Worm (Caenorhabditis elegans) whole organism, L1 larva: ENCODE measurements around the gene ZC518.8.
A peak's percentile ranks its signal among the peaks of the same experiment; 100 is the strongest.

ENCODE experiments used
- C34B4.2 ChIP-seq: sonication (generic microtip); optimal IDR thresholded peaks from 2 replicates; lab custom pipeline; 2017; ENCODE audit warnings: mild to moderate bottlenecking, missing genetic modification characterization, missing compliant biosample characterization
- F16B12.6 ChIP-seq: fragments of 150-350 bp; optimal IDR thresholded peaks from 2 replicates; lab custom pipeline; 2014; ENCODE audit warnings: missing biosample characterization, missing genetic modification characterization
- alr-1 ChIP-seq: fragments of 200-800 bp; sonication (Bioruptor generic); optimal IDR thresholded peaks from 2 replicates; lab custom pipeline; 2018; ENCODE audit warnings: borderline replicate concordance, mild to moderate bottlenecking, missing genetic modification characterization, missing compliant biosample characterization
- aly-2 ChIP-seq: fragments of 150-350 bp; optimal IDR thresholded peaks from 2 replicates; lab custom pipeline; 2014; ENCODE audit warnings: missing biosample characterization, missing genetic modification characterization
- blmp-1 ChIP-seq: fragments of 150-350 bp; optimal IDR thresholded peaks from 2 replicates; lab custom pipeline; 2014; ENCODE audit warnings: missing biosample characterization, missing genetic modification characterization
- ceh-88 ChIP-seq: fragments of 200-800 bp; sonication (Bioruptor generic); IDR thresholded peaks from 2 replicates; pipeline ENCODE4 v1.3.6; 2022; ENCODE audit warnings: missing genetic modification characterization, missing compliant biosample characterization
- dpl-1 ChIP-seq, 3 experiments: fragments of 150-350 bp in 2 of 3; sonication (generic microtip) in 1 of 3; optimal IDR thresholded peaks; 2 replicates each; lab custom pipeline; 2014 to 2017; ENCODE audit warnings: missing biosample characterization in 3 of 3, missing genetic modification characterization in 3 of 3, missing genetic modification reagents in 3 of 3
- efl-3 ChIP-seq: fragments of 200-800 bp; sonication (Bioruptor generic); optimal IDR thresholded peaks from 2 replicates; lab custom pipeline; 2018; ENCODE audit warnings: mild to moderate bottlenecking, missing genetic modification characterization, missing compliant biosample characterization
- egl-13 ChIP-seq: sonication (generic microtip); optimal IDR thresholded peaks from 2 replicates; lab custom pipeline; 2016; ENCODE audit warnings: missing genotype, missing genetic modification reagents, missing genetic modification characterization, missing compliant biosample characterization
- elt-2 ChIP-seq: sonication (generic microtip); optimal IDR thresholded peaks from 2 replicates; lab custom pipeline; 2016; ENCODE audit warnings: missing genetic modification characterization, mild to moderate bottlenecking, inconsistent platforms, missing compliant biosample characterization, missing genetic modification reagents
- elt-3 ChIP-seq, 6 experiments: fragments of 150-350 bp in 1 of 6; sonication (generic microtip); optimal IDR thresholded peaks; 2 replicates each; lab custom pipeline; 2017 to 2018; ENCODE audit warnings: missing biosample characterization in 6 of 6, missing genetic modification characterization in 6 of 6, inconsistent platforms in 1 of 6
- ets-5 ChIP-seq: fragments of 200-800 bp; sonication (Bioruptor generic); IDR thresholded peaks from 2 replicates; pipeline ENCODE4 v1.3.6; 2022; ENCODE audit warnings: missing genetic modification characterization, missing compliant biosample characterization
- fkh-10 ChIP-seq: sonication (generic microtip); optimal IDR thresholded peaks from 2 replicates; lab custom pipeline; 2017; ENCODE audit warnings: missing biosample characterization, missing genetic modification reagents, missing genetic modification characterization
- fkh-4 ChIP-seq: sonication (generic microtip); optimal IDR thresholded peaks from 2 replicates; lab custom pipeline; 2016; ENCODE audit warnings: missing compliant biosample characterization, missing genetic modification characterization, borderline replicate concordance
- fos-1 ChIP-seq: fragments of 150-350 bp; optimal IDR thresholded peaks from 2 replicates; lab custom pipeline; 2014; ENCODE audit warnings: missing biosample characterization, missing genetic modification characterization
- hpl-2 ChIP-seq: fragments of 150-350 bp; optimal IDR thresholded peaks from 2 replicates; lab custom pipeline; 2014; ENCODE audit warnings: missing biosample characterization, missing genetic modification reagents, missing genetic modification characterization
- irx-1 ChIP-seq: sonication (generic microtip); optimal IDR thresholded peaks from 2 replicates; lab custom pipeline; 2016; ENCODE audit warnings: missing genetic modification characterization, missing compliant biosample characterization
- isw-1 ChIP-seq: fragments of 200-800 bp; sonication (Bioruptor generic); IDR thresholded peaks from 2 replicates; pipeline ENCODE4 v1.3.6; 2022; ENCODE audit warnings: missing genetic modification characterization, missing compliant biosample characterization
- lin-13 ChIP-seq: fragments of 150-350 bp; optimal IDR thresholded peaks from 2 replicates; lab custom pipeline; 2014; ENCODE audit warnings: missing biosample characterization, missing genetic modification reagents, missing genetic modification characterization
- lin-14 ChIP-seq: fragments of 200-800 bp; sonication (Bioruptor generic); optimal IDR thresholded peaks from 2 replicates; lab custom pipeline; 2018; ENCODE audit warnings: mild to moderate bottlenecking, missing genetic modification characterization, moderate library complexity, missing compliant biosample characterization
- lin-15B ChIP-seq: fragments of 150-350 bp; sonication (generic microtip); optimal IDR thresholded peaks from 3 replicates; lab custom pipeline; 2014; ENCODE audit warnings: missing biosample characterization, missing genetic modification characterization
- lin-35 ChIP-seq, 2 experiments: fragments of 150-350 bp; optimal IDR thresholded peaks; 2 replicates each; lab custom pipeline; 2014; ENCODE audit warnings: missing biosample characterization in 2 of 2, missing genetic modification characterization in 2 of 2, missing genetic modification reagents in 2 of 2
- lin-39 ChIP-seq: fragments of 150-350 bp; optimal IDR thresholded peaks from 2 replicates; lab custom pipeline; 2014; ENCODE audit warnings: missing biosample characterization, missing genetic modification reagents, missing genetic modification characterization
- lsy-2 ChIP-seq, 2 experiments: fragments of 150-350 bp; optimal IDR thresholded peaks; 2 replicates each; lab custom pipeline; 2014; ENCODE audit warnings: missing biosample characterization in 2 of 2, missing genetic modification characterization in 2 of 2
- mab-9 ChIP-seq: fragments of 200-800 bp; sonication (Bioruptor generic); IDR thresholded peaks from 2 replicates; pipeline ENCODE4 v1.3.6; 2022; ENCODE audit warnings: missing genetic modification reagents, missing genetic modification characterization, missing compliant biosample characterization
- mdl-1 ChIP-seq, 2 experiments: fragments of 150-350 bp; optimal IDR thresholded peaks; 2 replicates each; lab custom pipeline; 2014 to 2017; ENCODE audit warnings: missing biosample characterization in 2 of 2, missing genetic modification characterization in 2 of 2, inconsistent platforms in 1 of 2
- mep-1 ChIP-seq: fragments of 150-350 bp; optimal IDR thresholded peaks from 2 replicates; lab custom pipeline; 2014; ENCODE audit warnings: missing biosample characterization, missing genetic modification characterization
- nhr-11 ChIP-seq: fragments of 150-350 bp; optimal IDR thresholded peaks from 2 replicates; lab custom pipeline; 2014; ENCODE audit warnings: missing biosample characterization, missing genetic modification characterization
- nhr-12 ChIP-seq: sonication (generic microtip); optimal IDR thresholded peaks from 2 replicates; lab custom pipeline; 2017; ENCODE audit warnings: missing biosample characterization, missing genetic modification characterization
- nhr-19 ChIP-seq: fragments of 200-800 bp; sonication (Bioruptor generic); conservative IDR thresholded peaks from 2 replicates; pipeline ENCODE4 v1.3.6; 2022; ENCODE audit warnings: missing genetic modification characterization, missing compliant biosample characterization
- nhr-20 ChIP-seq: sonication (generic microtip); optimal IDR thresholded peaks from 2 replicates; lab custom pipeline; 2016; ENCODE audit warnings: mild to moderate bottlenecking, missing genetic modification characterization, missing compliant biosample characterization
- nhr-28 ChIP-seq: fragments of 150-350 bp; optimal IDR thresholded peaks from 2 replicates; lab custom pipeline; 2014; ENCODE audit warnings: missing biosample characterization, missing genetic modification characterization
- nhr-76 ChIP-seq: sonication (generic microtip); optimal IDR thresholded peaks from 2 replicates; lab custom pipeline; 2017; ENCODE audit warnings: missing biosample characterization, missing genetic modification characterization
- nhr-77 ChIP-seq: fragments of 150-350 bp; optimal IDR thresholded peaks from 2 replicates; lab custom pipeline; 2014; ENCODE audit warnings: missing biosample characterization, missing genetic modification characterization
- nhr-85 ChIP-seq: sonication (generic microtip); peaks from one replicate; lab custom pipeline; 2016; ENCODE audit warnings: missing genetic modification characterization, inconsistent platforms, missing compliant biosample characterization
- nhr-90 ChIP-seq: sonication (generic microtip); optimal IDR thresholded peaks from 2 replicates; lab custom pipeline; 2016; ENCODE audit warnings: mild to moderate bottlenecking, missing genetic modification characterization, missing compliant biosample characterization; ENCODE audit not compliant: poor library complexity
- pag-3 ChIP-seq: sonication (generic microtip); optimal IDR thresholded peaks from 2 replicates; lab custom pipeline; 2017; ENCODE audit warnings: missing genetic modification characterization, mild to moderate bottlenecking, missing compliant biosample characterization, antibody characterized with exemption, borderline replicate concordance; ENCODE audit not compliant: insufficient read depth
- pax-3 ChIP-seq: fragments of 200-800 bp; sonication (Bioruptor generic); optimal IDR thresholded peaks from 2 replicates; lab custom pipeline; 2018; ENCODE audit warnings: mild to moderate bottlenecking, missing genetic modification characterization, moderate library complexity, missing compliant biosample characterization
- skn-1 ChIP-seq: fragments of 150-350 bp; optimal IDR thresholded peaks from 2 replicates; lab custom pipeline; 2014; ENCODE audit warnings: missing biosample characterization, missing genetic modification characterization
- snu-23 ChIP-seq: sonication (generic microtip); optimal IDR thresholded peaks from 2 replicates; lab custom pipeline; 2016; ENCODE audit warnings: missing genetic modification characterization, missing compliant biosample characterization
- sox-4 ChIP-seq: sonication (generic microtip); optimal IDR thresholded peaks from 2 replicates; lab custom pipeline; 2016; ENCODE audit warnings: missing genetic modification characterization, missing compliant biosample characterization
- sup-37 ChIP-seq: fragments of 200-800 bp; sonication (Bioruptor generic); optimal IDR thresholded peaks from 2 replicates; lab custom pipeline; 2018; ENCODE audit warnings: mild to moderate bottlenecking, missing genetic modification characterization, missing compliant biosample characterization
- swsn-7 ChIP-seq: sonication (generic microtip); optimal IDR thresholded peaks from 2 replicates; lab custom pipeline; 2016; ENCODE audit warnings: missing genetic modification characterization, missing compliant biosample characterization
- tbx-2 ChIP-seq: sonication (generic microtip); optimal IDR thresholded peaks from 2 replicates; lab custom pipeline; 2016; ENCODE audit warnings: missing genetic modification characterization, missing compliant biosample characterization
- tlp-1 ChIP-seq: fragments of 150-350 bp; optimal IDR thresholded peaks from 2 replicates; lab custom pipeline; 2014; ENCODE audit warnings: missing biosample characterization, missing genetic modification characterization
- unc-130 ChIP-seq: fragments of 150-350 bp; optimal IDR thresholded peaks from 2 replicates; lab custom pipeline; 2017; ENCODE audit warnings: missing biosample characterization, missing genetic modification characterization, inconsistent platforms
- unc-30 ChIP-seq: sonication (generic microtip); optimal IDR thresholded peaks from 2 replicates; lab custom pipeline; 2017; ENCODE audit warnings: missing biosample characterization, missing genetic modification characterization
- unc-62 ChIP-seq: fragments of 150-350 bp; optimal IDR thresholded peaks from 2 replicates; lab custom pipeline; 2014; ENCODE audit warnings: missing biosample characterization, missing genetic modification reagents, missing genetic modification characterization
- unc-98 ChIP-seq: fragments of 200-800 bp; sonication (Bioruptor generic); IDR thresholded peaks from 2 replicates; pipeline ENCODE4 v1.3.6; 2022; ENCODE audit warnings: missing genetic modification characterization, missing compliant biosample characterization
- vab-15 ChIP-seq: sonication (generic microtip); optimal IDR thresholded peaks from 2 replicates; lab custom pipeline; 2017; ENCODE audit warnings: missing genotype, mild to moderate bottlenecking, missing genetic modification characterization, missing compliant biosample characterization
- xbp-1 ChIP-seq: sonication (generic microtip); optimal IDR thresholded peaks from 2 replicates; lab custom pipeline; 2016; ENCODE audit warnings: missing genetic modification characterization, missing compliant biosample characterization
- zip-4 ChIP-seq: fragments of 200-800 bp; sonication (Bioruptor generic); optimal IDR thresholded peaks from 2 replicates; lab custom pipeline; 2018; ENCODE audit warnings: mild to moderate bottlenecking, missing genetic modification characterization, moderate library complexity, missing compliant biosample characterization
- ztf-11 ChIP-seq, 2 experiments: sonication (generic microtip); optimal IDR thresholded peaks; 2 replicates each; lab custom pipeline; 2016 to 2017; ENCODE audit warnings: missing genetic modification characterization in 2 of 2, missing biosample characterization in 1 of 2, missing compliant biosample characterization in 1 of 2

Gene ZC518.8

DNA sequence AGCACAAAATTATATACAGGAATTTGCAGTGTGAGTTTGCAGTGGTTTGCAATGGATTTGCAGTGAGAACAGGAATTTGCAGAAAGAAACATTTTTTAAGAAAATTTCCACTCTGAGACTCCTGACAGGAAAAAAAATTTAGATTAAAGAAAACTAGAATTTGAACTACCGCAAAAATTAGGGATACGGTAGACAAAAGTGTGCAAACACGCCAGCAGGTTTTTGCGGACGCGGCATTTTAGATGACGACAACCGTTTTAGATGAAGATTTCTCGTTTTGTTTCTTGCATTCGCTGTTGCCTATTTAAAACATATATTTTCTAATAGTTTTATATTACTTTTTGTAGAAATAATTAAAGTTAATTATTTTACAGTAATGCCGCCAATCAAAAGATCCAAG lies 10.2 kb upstream of the ZC518.8 start, which contains the start of gene wdr-46 (continued):
- TF ChIP-seq nhr-77 (tag; lab: Kevin White, UChicago) (peak; percentile 60), nhr-76 (tag; lab: Kevin White, UChicago) (no peak), ceh-88 (GFP tag; lab: Robert Waterston, UW) (peak; percentile 63), lin-13 (GFP tag; lab: Kevin White, UChicago) (peak; percentile 68), alr-1 (tag; lab: Kevin White, UChicago) (no peak), fkh-10 (GFP tag; lab: Kevin White, UChicago) (peak; percentile 48), pax-3 (tag; lab: Kevin White, UChicago) (peak; percentile 59), swsn-7 (peak; percentile 87), vab-15 (tag; lab: Kevin White, UChicago) (peak; percentile 15), xbp-1 (peak; percentile 89), dpl-1 (GFP tag; optimal IDR thresholded peaks at IDR 0.05; lab: Kevin White, UChicago) (peak; percentile 98 to 99 (median 99)), unc-98 (GFP tag; lab: Robert Waterston, UW) (peak; percentile 11; the same call in 1 of the 2 replicates), skn-1 (tag; lab: Kevin White, UChicago) (peak; percentile 88), irx-1 (peak; percentile 63), aly-2 (tag; lab: Kevin White, UChicago) (peak; percentile 72), lin-15B (tag; lab: Kevin White, UChicago) (peak; percentile 71), lin-14 (peak; percentile 82), ztf-11 (tag; optimal IDR thresholded peaks at IDR 0.05; lab: Kevin White, UChicago) (peak in 1 of 2 experiments; percentile 68), unc-130 (tag; lab: Kevin White, UChicago) (peak; percentile 93), nhr-85 (tag; lab: Kevin White, UChicago) (peak; percentile 92), fkh-4 (tag; lab: Kevin White, UChicago) (peak; percentile 42), nhr-11 (tag; lab: Kevin White, UChicago) (peak; percentile 59), unc-62 (GFP tag; lab: Kevin White, UChicago) (no peak), efl-3 (GFP tag; lab: Kevin White, UChicago) (peak; percentile 18), C34B4.2 (tag; lab: Kevin White, UChicago) (no peak), hpl-2 (GFP tag; lab: Kevin White, UChicago) (no peak), nhr-19 (GFP tag; lab: Robert Waterston, UW) (peak; percentile 88), nhr-28 (no peak), sup-37 (GFP tag; lab: Kevin White, UChicago) (peak; percentile 38), unc-30 (tag; lab: Kevin White, UChicago) (no peak), tbx-2 (tag; lab: Kevin White, UChicago) (peak; percentile 89), snu-23 (GFP tag; lab: Kevin White, UChicago) (peak; percentile 91), egl-13 (peak; percentile 78), pag-3 (tag; lab: Kevin White, UChicago) (no peak), blmp-1 (tag; lab: Kevin White, UChicago) (no peak), isw-1 (peak; percentile 88), ets-5 (GFP tag; lab: Robert Waterston, UW) (no peak), lin-39 (peak; percentile 83), elt-2 (tag; lab: Kevin White, UChicago) (no peak), nhr-90 (tag; lab: Kevin White, UChicago) (peak; percentile 88), mep-1 (tag; lab: Kevin White, UChicago) (peak; percentile 93), fos-1 (peak; percentile 84), lsy-2 (tag; optimal IDR thresholded peaks at IDR 0.05; lab: Kevin White, UChicago) (peak; percentile 100), lin-35 (GFP tag; optimal IDR thresholded peaks at IDR 0.05; lab: Kevin White, UChicago) (peak; percentile 98 to 99), mab-9 (peak; percentile 70; the same call in 1 of the 2 replicates), nhr-12 (no peak), sox-4 (peak; percentile 45), tlp-1 (tag; lab: Kevin White, UChicago) (no peak), mdl-1 (tag; optimal IDR thresholded peaks at IDR 0.05; lab: Kevin White, UChicago) (peak in 1 of 2 experiments; percentile 79), nhr-20 (tag; lab: Kevin White, UChicago) (peak; percentile 90), F16B12.6 (tag; lab: Kevin White, UChicago) (peak; percentile 98), zip-4 (peak; percentile 57), elt-3 (tag; optimal IDR thresholded peaks at IDR 0.05; lab: Kevin White, UChicago) (peak in 3 of 6 experiments; percentile 56 to 83 (median 66))
